Worm (Caenorhabditis elegans) whole organism, late embryonic: ENCODE results near the gene glb-32.
"Not testable (repeated sequence)": the region's sequence is repeated elsewhere in the genome, so short reads cannot be mapped to it uniquely, and the experiment has no call there.

ENCODE experiments used
- ama-1 ChIP-seq: fragments of 150-350 bp; optimal IDR thresholded peaks from 2 replicates; lab custom pipeline; 2014
- ceh-34 ChIP-seq: sonication (generic microtip); optimal IDR thresholded peaks from 2 replicates; lab custom pipeline; 2016; ENCODE audit warnings: mild to moderate bottlenecking, missing genetic modification characterization, missing compliant biosample characterization
- dmd-4 ChIP-seq: sonication (generic microtip); optimal IDR thresholded peaks from 2 replicates; lab custom pipeline; 2016; ENCODE audit warnings: borderline replicate concordance, missing genetic modification characterization, missing compliant biosample characterization
- elt-2 ChIP-seq: sonication (generic microtip); optimal IDR thresholded peaks from 2 replicates; lab custom pipeline; 2016; ENCODE audit warnings: missing genetic modification reagents, missing genetic modification characterization, missing compliant biosample characterization
- fkh-10 ChIP-seq: fragments of 150-350 bp; optimal IDR thresholded peaks from 2 replicates; lab custom pipeline; 2014; ENCODE audit warnings: missing biosample characterization, missing genetic modification reagents, missing genetic modification characterization
- nhr-11 ChIP-seq: fragments of 150-350 bp; optimal IDR thresholded peaks from 2 replicates; lab custom pipeline; 2014; ENCODE audit warnings: missing biosample characterization, missing genetic modification characterization
- npax-4 ChIP-seq: sonication (generic microtip); optimal IDR thresholded peaks from 2 replicates; lab custom pipeline; 2016; ENCODE audit warnings: missing genetic modification characterization, missing compliant biosample characterization
- pha-4 ChIP-seq: fragments of 150-350 bp; optimal IDR thresholded peaks from 2 replicates; lab custom pipeline; 2018; ENCODE audit warnings: missing biosample characterization, missing genetic modification reagents, missing genetic modification characterization
- pros-1 ChIP-seq: fragments of 150-350 bp; optimal IDR thresholded peaks from 2 replicates; lab custom pipeline; 2014; ENCODE audit warnings: missing biosample characterization, missing genetic modification reagents, missing genetic modification characterization
- ref-2 ChIP-seq: sonication (generic microtip); optimal IDR thresholded peaks from 2 replicates; lab custom pipeline; 2016; ENCODE audit warnings: missing genetic modification characterization, missing compliant biosample characterization
- zip-5 ChIP-seq: sonication (generic microtip); optimal IDR thresholded peaks from 2 replicates; lab custom pipeline; 2016; ENCODE audit warnings: missing genetic modification characterization, missing compliant biosample characterization

DNA sequence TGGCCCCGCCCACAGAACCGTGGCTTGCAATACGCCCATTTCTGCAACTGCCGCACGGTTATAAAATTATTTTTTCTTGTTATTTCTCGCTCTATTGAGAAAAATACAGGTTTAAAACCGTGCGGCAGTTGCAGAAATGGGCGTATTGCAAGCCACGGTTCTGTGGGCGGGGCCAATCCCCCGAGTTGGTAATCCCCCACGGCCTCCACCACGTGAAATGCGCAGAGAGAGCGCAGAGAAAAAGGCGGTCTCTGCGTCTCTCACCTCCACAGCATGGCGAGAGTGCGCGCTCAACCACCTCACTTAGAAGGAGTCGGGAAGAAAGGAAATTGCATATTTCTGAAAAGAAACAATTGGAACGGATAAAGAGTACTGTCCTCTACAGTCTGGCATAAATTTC lies 42.1 kb downstream of the glb-32 start:
- TF ChIP-seq ref-2 (tag; lab: Kevin White, UChicago); npax-4; nhr-11; pros-1; dmd-4 (tag; lab: Kevin White, UChicago); elt-2 (tag; lab: Kevin White, UChicago); fkh-10 (GFP tag; lab: Kevin White, UChicago); zip-5 (tag; lab: Kevin White, UChicago); ama-1; ceh-34 (tag; lab: Kevin White, UChicago); pha-4: not testable (repeated sequence)
